Worm (Caenorhabditis elegans) whole organism, midembryonic: ENCODE results near the gene K02E2.6.

Source experiments
- T22C8.4 ChIP-seq: fragments of 200-800 bp; sonication (Bioruptor generic); IDR thresholded peaks from 2 replicates; pipeline ENCODE4 v1.3.6; 2022; ENCODE audit warnings: missing genetic modification characterization, missing compliant biosample characterization
- cog-1 ChIP-seq: sonication (generic microtip); optimal IDR thresholded peaks from 2 replicates; lab custom pipeline; 2016; ENCODE audit warnings: missing genetic modification characterization, missing compliant biosample characterization
- flt-1 ChIP-seq: fragments of 200-800 bp; sonication (Bioruptor generic); IDR thresholded peaks from 2 replicates; pipeline ENCODE4 v1.3.6; 2022; ENCODE audit warnings: missing genetic modification characterization, missing compliant biosample characterization
- klf-2 ChIP-seq: fragments of 200-800 bp; sonication (Bioruptor generic); conservative IDR thresholded peaks from 2 replicates; pipeline ENCODE4 v1.3.6; 2022; ENCODE audit warnings: missing genetic modification reagents, missing genetic modification characterization, missing compliant biosample characterization
- ztf-23 ChIP-seq: fragments of 200-800 bp; sonication (Bioruptor generic); IDR thresholded peaks from 2 replicates; pipeline ENCODE4 v1.3.6; 2022; ENCODE audit warnings: missing genetic modification reagents, missing genetic modification characterization, missing compliant biosample characterization

DNA sequence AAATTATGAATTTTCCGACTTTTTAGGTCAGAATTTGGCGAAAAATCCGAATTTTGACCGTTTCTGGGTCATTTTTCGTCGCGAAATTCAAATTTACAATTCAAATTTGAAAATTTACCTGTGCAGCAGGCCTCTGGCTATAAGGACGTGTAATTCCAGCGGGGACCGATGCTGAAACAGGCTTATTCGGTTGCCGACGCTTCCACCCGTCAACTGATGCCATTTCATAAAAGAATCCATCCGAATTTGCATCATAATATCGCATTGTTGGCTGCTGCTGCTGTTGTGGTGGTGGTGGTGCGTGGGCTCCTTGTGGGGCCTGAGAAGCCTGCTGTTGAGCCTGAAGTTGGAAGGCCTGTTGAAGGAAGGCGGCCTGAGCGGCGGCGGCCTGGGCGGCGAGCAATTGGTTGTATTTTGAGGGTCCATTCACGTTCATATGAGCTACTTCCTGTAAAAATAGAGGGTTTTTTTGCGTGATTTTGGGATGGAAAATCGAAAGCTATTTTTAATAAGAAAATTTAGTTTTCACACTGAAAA is 19.2 kb downstream of the K02E2.6 start:
- no peak for TF ChIP-seq klf-2 (GFP tag; lab: Robert Waterston, UW)
- no peak for TF ChIP-seq flt-1 (GFP tag; lab: Robert Waterston, UW)
- no peak for TF ChIP-seq T22C8.4
- TF ChIP-seq ztf-23 (GFP tag; lab: Robert Waterston, UW) = no peak
- TF ChIP-seq cog-1 = no peak
